Worm (Caenorhabditis elegans): ENCODE results near the gene F49C5.12.

- no peak for TF ChIP-seq ama-1 (optimal IDR thresholded peaks at IDR 0.05)
- TF ChIP-seq hmbx-1 (tag; optimal IDR thresholded peaks at IDR 0.05), result no peak
- no peak for TF ChIP-seq tbx-37 (GFP tag; conservative IDR thresholded peaks at IDR 0.05)
Observed at ce11 chrII:12508650-12509049, 51.5 kb downstream of the F49C5.12 start, which contains the start of gene srh-67.

Data from whole organism, early embryonic.